Fruit fly (Drosophila melanogaster) whole organism, adult: ENCODE results near the gene CG6333.

ENCODE experiments used
- CG11617 ChIP-seq: fragments of 200-800 bp; sonication (Bioruptor generic); optimal IDR thresholded peaks from 2 replicates; lab custom pipeline; 2017; ENCODE audit warnings: mild to moderate bottlenecking, missing biosample characterization, missing genetic modification reagents, missing genetic modification characterization
- CG12768 ChIP-seq: fragments of 200-800 bp; sonication (Bioruptor generic); optimal IDR thresholded peaks from 2 replicates; lab custom pipeline; 2017; ENCODE audit warnings: missing biosample characterization, missing genetic modification characterization, mild to moderate bottlenecking, moderate library complexity, missing genetic modification reagents
- CG14711 ChIP-seq: fragments of 200-800 bp; sonication (Bioruptor generic); optimal IDR thresholded peaks from 2 replicates; lab custom pipeline; 2018; ENCODE audit warnings: missing biosample characterization, mild to moderate bottlenecking, missing genetic modification characterization, moderate library complexity
- CG1620 ChIP-seq: fragments of 200-800 bp; sonication (Bioruptor generic); optimal IDR thresholded peaks from 2 replicates; lab custom pipeline; 2016; ENCODE audit warnings: missing biosample characterization, missing genetic modification characterization
- CG33017 ChIP-seq: fragments of 200-800 bp; sonication (Bioruptor generic); optimal IDR thresholded peaks from 2 replicates; lab custom pipeline; 2018; ENCODE audit warnings: missing biosample characterization, mild to moderate bottlenecking, missing genetic modification characterization, moderate library complexity
- CG5204 ChIP-seq: fragments of 200-800 bp; sonication (Bioruptor generic); optimal IDR thresholded peaks from 2 replicates; lab custom pipeline; 2016; ENCODE audit warnings: missing biosample characterization, missing genetic modification characterization
- CG7045 ChIP-seq: fragments of 200-800 bp; sonication (Bioruptor generic); optimal IDR thresholded peaks from 2 replicates; lab custom pipeline; 2017; ENCODE audit warnings: missing biosample characterization, mild to moderate bottlenecking, missing genetic modification characterization
- CG7101 ChIP-seq: fragments of 200-800 bp; sonication (Bioruptor generic); optimal IDR thresholded peaks from 2 replicates; lab custom pipeline; 2018; ENCODE audit warnings: missing biosample characterization, mild to moderate bottlenecking, missing genetic modification characterization, moderate library complexity
- Clk ChIP-seq: fragments of 200-800 bp; sonication (Bioruptor generic); optimal IDR thresholded peaks from 2 replicates; lab custom pipeline; 2017; ENCODE audit warnings: missing biosample characterization, missing genetic modification characterization
- Crg-1 ChIP-seq: fragments of 200-800 bp; sonication (Bioruptor generic); optimal IDR thresholded peaks from 2 replicates; lab custom pipeline; 2016; ENCODE audit warnings: missing biosample characterization, missing genetic modification characterization
- Hr96 ChIP-seq: fragments of 200-800 bp; sonication (Bioruptor generic); optimal IDR thresholded peaks from 2 replicates; lab custom pipeline; 2016; ENCODE audit warnings: missing biosample characterization, missing genetic modification characterization
- Mnt ChIP-seq: fragments of 200-800 bp; sonication (Bioruptor generic); optimal IDR thresholded peaks from 2 replicates; lab custom pipeline; 2016; ENCODE audit warnings: missing biosample characterization, mild to moderate bottlenecking, missing genetic modification characterization
- bab1 ChIP-seq: fragments of 200-800 bp; sonication (Bioruptor generic); optimal IDR thresholded peaks from 3 replicates; lab custom pipeline; 2019; ENCODE audit warnings: missing biosample characterization, mild to moderate bottlenecking, missing genetic modification characterization, moderate library complexity
- cic ChIP-seq: fragments of 200-800 bp; sonication (Bioruptor generic); optimal IDR thresholded peaks from 2 replicates; lab custom pipeline; 2017; ENCODE audit warnings: missing biosample characterization, mild to moderate bottlenecking, missing genetic modification characterization, moderate library complexity
- cnc ChIP-seq, 2 experiments: fragments of >200 bp; optimal IDR thresholded peaks; 2 replicates each; lab custom pipeline; 2017
- kay ChIP-seq: fragments of 200-800 bp; sonication (Bioruptor generic); peaks from one replicate; lab custom pipeline; 2016; ENCODE audit warnings: missing biosample characterization, missing genetic modification characterization, borderline replicate concordance
- ovo ChIP-seq: fragments of 200-800 bp; sonication (Bioruptor generic); optimal IDR thresholded peaks from 2 replicates; lab custom pipeline; 2016; ENCODE audit warnings: missing biosample characterization, missing genetic modification characterization
- pad ChIP-seq: fragments of 200-800 bp; sonication (Bioruptor generic); optimal IDR thresholded peaks from 3 replicates; lab custom pipeline; 2017; ENCODE audit warnings: missing biosample characterization, missing genetic modification characterization, mild to moderate bottlenecking, moderate library complexity, missing genetic modification reagents
- tj ChIP-seq: fragments of 200-800 bp; sonication (Bioruptor generic); optimal IDR thresholded peaks from 3 replicates; lab custom pipeline; 2017; ENCODE audit warnings: missing biosample characterization, mild to moderate bottlenecking, missing genetic modification characterization, moderate library complexity
- toe ChIP-seq: fragments of 200-800 bp; sonication (Bioruptor generic); optimal IDR thresholded peaks from 2 replicates; lab custom pipeline; 2016; ENCODE audit warnings: missing biosample characterization, missing genetic modification characterization

Gene CG6333

dm6 chr3L:17495266-17495961 is 9.4 kb upstream of the CG6333 start:
- TF ChIP-seq tj (GFP tag; lab: Kevin White, UChicago) (no peak), CG5204 (no peak), Crg-1 (GFP tag; lab: Kevin White, UChicago) (no peak), CG1620 (GFP tag; lab: Kevin White, UChicago) (no peak), Hr96 (GFP tag; lab: Kevin White, UChicago) (no peak), Clk (GFP tag; lab: Kevin White, UChicago) (no peak), ovo (GFP tag; lab: Kevin White, UChicago) (no peak), cnc (optimal IDR thresholded peaks at IDR 0.05; lab: Kevin White, UChicago) (no peak), CG7045 (GFP tag; lab: Kevin White, UChicago) (no peak), CG7101 (tag; lab: Kevin White, UChicago) (no peak), pad (GFP tag; lab: Kevin White, UChicago) (no peak), toe (GFP tag; lab: Kevin White, UChicago) (no peak), Mnt (GFP tag; lab: Kevin White, UChicago) (no peak), cic (GFP tag; lab: Kevin White, UChicago) (no peak), bab1 (GFP tag; lab: Kevin White, UChicago) (no peak)

DNA sequence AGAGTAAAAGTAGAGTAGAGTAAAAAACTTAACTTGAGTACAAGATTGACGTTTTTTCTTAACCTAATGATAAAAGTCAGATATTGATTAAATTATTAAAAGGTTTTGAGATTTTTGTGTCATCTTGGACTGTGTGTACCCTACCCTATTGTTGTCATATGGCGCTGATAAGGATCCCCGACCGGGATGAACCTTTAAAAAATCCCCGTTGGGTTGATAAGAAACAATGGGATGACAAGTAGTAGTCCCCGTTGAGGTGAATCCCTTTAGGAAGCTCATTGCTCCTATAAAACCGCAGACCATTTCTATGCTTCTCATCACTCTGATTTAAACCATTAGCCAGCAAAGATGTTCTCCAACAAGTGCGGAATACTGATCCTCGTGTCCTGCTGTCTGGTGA is 8.5 kb upstream of the CG6333 start, which contains the start of gene edin:
edin (plus strand) TSS at position 340 of the 400 bp plus-strand sequence.
- TF ChIP-seq CG7045 (GFP tag; lab: Kevin White, UChicago) (no peak), CG1620 (GFP tag; lab: Kevin White, UChicago) (no peak), kay (GFP tag; lab: Kevin White, UChicago) (no peak), CG12768 (GFP tag; lab: Kevin White, UChicago) (no peak), Clk (GFP tag; lab: Kevin White, UChicago) (no peak)

DNA sequence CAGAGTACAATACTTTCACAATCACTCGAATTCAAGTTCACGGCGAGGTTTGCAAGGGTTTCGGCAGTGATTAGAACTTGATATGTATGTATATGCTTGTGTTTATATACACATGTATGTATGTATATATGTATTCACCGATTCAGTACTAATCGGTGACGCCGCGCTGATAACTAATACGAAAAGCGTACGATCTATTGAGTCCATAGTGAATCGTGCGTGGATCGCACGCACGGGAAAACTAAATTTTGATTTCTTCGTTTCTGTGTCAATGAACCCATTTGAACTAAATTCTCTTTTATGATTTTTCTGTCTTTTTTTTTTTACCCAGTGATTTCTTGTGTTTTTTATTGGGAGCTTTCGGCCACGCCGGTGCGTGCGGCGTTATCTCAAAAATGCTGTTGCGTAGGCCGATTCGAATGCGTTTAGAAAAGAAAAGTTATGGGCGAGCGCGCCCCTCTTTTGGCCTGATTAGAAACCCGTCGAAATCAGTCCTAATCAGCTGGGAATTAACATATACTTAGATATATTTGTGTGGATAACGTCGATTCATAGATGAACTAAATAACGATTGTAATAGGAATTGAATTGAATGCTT is 7.9 kb upstream of the CG6333 start:
- TF ChIP-seq kay (GFP tag; lab: Kevin White, UChicago) (no peak), CG7101 (tag; lab: Kevin White, UChicago) (no peak), CG5204 (no peak), pad (GFP tag; lab: Kevin White, UChicago) (no peak), CG1620 (GFP tag; lab: Kevin White, UChicago) (no peak), cic (GFP tag; lab: Kevin White, UChicago) (no peak), bab1 (GFP tag; lab: Kevin White, UChicago) (no peak), toe (GFP tag; lab: Kevin White, UChicago) (no peak), CG33017 (no peak), Hr96 (GFP tag; lab: Kevin White, UChicago) (no peak), Crg-1 (GFP tag; lab: Kevin White, UChicago) (no peak), Clk (GFP tag; lab: Kevin White, UChicago) (no peak), ovo (GFP tag; lab: Kevin White, UChicago) (no peak), tj (GFP tag; lab: Kevin White, UChicago) (no peak), cnc (optimal IDR thresholded peaks at IDR 0.05; lab: Kevin White, UChicago) (no peak), Mnt (GFP tag; lab: Kevin White, UChicago) (no peak), CG14711 (no peak), CG11617 (GFP tag; lab: Kevin White, UChicago) (no peak)

dm6 chr3L:17493256-17493655 is 7.2 kb upstream of the CG6333 start:
- no peak for TF ChIP-seq Crg-1 (GFP tag; lab: Kevin White, UChicago)
- no peak for TF ChIP-seq Clk (GFP tag; lab: Kevin White, UChicago)

DNA sequence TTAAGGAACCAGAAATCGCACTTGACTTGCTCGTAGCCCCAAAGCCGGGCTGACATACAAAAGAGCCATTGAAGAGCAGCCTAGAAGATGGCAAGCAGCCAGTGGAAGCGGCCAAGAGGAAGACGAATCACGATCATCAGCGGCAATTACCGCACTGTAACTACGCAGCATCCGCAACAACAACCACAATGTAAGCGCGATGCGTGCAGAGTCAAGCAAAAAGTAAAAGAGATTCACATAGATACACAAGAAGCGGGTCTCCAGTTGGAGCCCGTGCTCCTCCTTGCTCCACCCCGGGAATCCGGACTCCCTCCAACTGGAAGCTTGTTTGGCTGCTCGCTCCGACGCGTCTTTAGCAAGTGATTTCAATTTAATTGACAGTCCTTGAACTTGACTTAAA is 5.6 kb upstream of the CG6333 start:
- TF ChIP-seq CG5204 (no peak), CG14711 (no peak), CG7045 (GFP tag; lab: Kevin White, UChicago) (no peak), CG12768 (GFP tag; lab: Kevin White, UChicago) (no peak), CG11617 (GFP tag; lab: Kevin White, UChicago) (no peak), kay (GFP tag; lab: Kevin White, UChicago) (no peak), cnc (optimal IDR thresholded peaks at IDR 0.05; lab: Kevin White, UChicago) (no peak), pad (GFP tag; lab: Kevin White, UChicago) (no peak), tj (GFP tag; lab: Kevin White, UChicago) (no peak), ovo (GFP tag; lab: Kevin White, UChicago) (no peak), cic (GFP tag; lab: Kevin White, UChicago) (no peak), bab1 (GFP tag; lab: Kevin White, UChicago) (no peak), toe (GFP tag; lab: Kevin White, UChicago) (no peak), Crg-1 (GFP tag; lab: Kevin White, UChicago) (no peak), CG1620 (GFP tag; lab: Kevin White, UChicago) (no peak)
